Fruit fly (Drosophila melanogaster): ENCODE results near the gene Dad1.

dm6 chr2L:8370364-8371326 lies 13.3 kb downstream of the Dad1 start, which contains the start of gene CG17292:
- no peak for TF ChIP-seq psq (optimal IDR thresholded peaks at IDR 0.05)
- TF ChIP-seq CG8478 (optimal IDR thresholded peaks at IDR 0.05): no peak
- no peak for TF ChIP-seq EcR (GFP tag; optimal IDR thresholded peaks at IDR 0.05)
- no peak for TF ChIP-seq Dll (optimal IDR thresholded peaks at IDR 0.05)
- TF ChIP-seq pan (optimal IDR thresholded peaks at IDR 0.05): no peak
- no peak for TF ChIP-seq usp (GFP tag; optimal IDR thresholded peaks at IDR 0.05)
